Worm (Caenorhabditis elegans) whole organism, young adult: Measurements from ENCODE around the gene W09D10.4.

Experiments used
- B0261.1 ChIP-seq: sonication (generic microtip); optimal IDR thresholded peaks from 2 replicates; lab custom pipeline; 2016; ENCODE audit warnings: mild to moderate bottlenecking, missing genetic modification characterization, moderate library complexity, missing compliant biosample characterization
- B0336.3 ChIP-seq: fragments of 200-800 bp; sonication (Bioruptor generic); IDR thresholded peaks from 2 replicates; pipeline ENCODE4 v1.3.6; 2022; ENCODE audit warnings: missing genetic modification characterization, missing compliant biosample characterization
- C17E4.6 ChIP-seq: fragments of 200-800 bp; sonication (Bioruptor generic); IDR thresholded peaks from 2 replicates; pipeline ENCODE4 v1.3.6; 2022; ENCODE audit warnings: missing genetic modification reagents, missing genetic modification characterization, missing compliant biosample characterization
- D2030.7 ChIP-seq: fragments of 200-800 bp; sonication (Bioruptor generic); IDR thresholded peaks from 2 replicates; pipeline ENCODE4 v1.3.6; 2022; ENCODE audit warnings: missing genetic modification reagents, missing genetic modification characterization, missing compliant biosample characterization
- F10E7.11 ChIP-seq: sonication (generic microtip); optimal IDR thresholded peaks from 2 replicates; lab custom pipeline; 2017; ENCODE audit warnings: mild to moderate bottlenecking, missing genetic modification characterization, moderate library complexity, missing compliant biosample characterization
- F37B4.10 ChIP-seq: fragments of 200-800 bp; sonication (Bioruptor generic); IDR thresholded peaks from 2 replicates; pipeline ENCODE4 v1.3.6; 2022; ENCODE audit warnings: missing genetic modification characterization, missing compliant biosample characterization
- F49E8.2 ChIP-seq: sonication (generic microtip); optimal IDR thresholded peaks from 3 replicates; lab custom pipeline; 2017; ENCODE audit warnings: missing genetic modification characterization, mild to moderate bottlenecking, missing compliant biosample characterization, antibody characterized with exemption, moderate library complexity; ENCODE audit not compliant: insufficient read depth
- F55B11.4 ChIP-seq: sonication (generic microtip); optimal IDR thresholded peaks from 2 replicates; lab custom pipeline; 2016; ENCODE audit warnings: missing compliant biosample characterization, missing genetic modification characterization, borderline replicate concordance; ENCODE audit not compliant: insufficient read depth
- F57A8.1 ChIP-seq: fragments of 200-800 bp; sonication (Bioruptor generic); optimal IDR thresholded peaks from 2 replicates; lab custom pipeline; 2018; ENCODE audit warnings: mild to moderate bottlenecking, missing genetic modification characterization, moderate library complexity, missing compliant biosample characterization
- T26A5.8 ChIP-seq: sonication (generic microtip); optimal IDR thresholded peaks from 2 replicates; lab custom pipeline; 2016; ENCODE audit warnings: missing genetic modification characterization, missing compliant biosample characterization
- Y53G8AR.9 ChIP-seq: fragments of 200-800 bp; sonication (Bioruptor generic); conservative IDR thresholded peaks from 2 replicates; pipeline ENCODE4 v1.3.6; 2022; ENCODE audit warnings: missing genetic modification reagents, missing genetic modification characterization, missing compliant biosample characterization
- Y79H2A.3 ChIP-seq: fragments of 200-800 bp; sonication (Bioruptor generic); conservative IDR thresholded peaks from 2 replicates; pipeline ENCODE4 v1.3.6; 2022; ENCODE audit warnings: missing genetic modification reagents, missing genetic modification characterization, missing compliant biosample characterization
- Y95B8A.8 ChIP-seq: fragments of 200-800 bp; sonication (Bioruptor generic); IDR thresholded peaks from 2 replicates; pipeline ENCODE4 v1.3.6; 2022; ENCODE audit warnings: missing genetic modification reagents, missing genetic modification characterization, missing compliant biosample characterization
- ZK185.1 ChIP-seq: sonication (generic microtip); optimal IDR thresholded peaks from 2 replicates; lab custom pipeline; 2016; ENCODE audit warnings: mild to moderate bottlenecking, missing genetic modification characterization, missing compliant biosample characterization; ENCODE audit not compliant: poor library complexity, severe bottlenecking
- akir-1 ChIP-seq: fragments of 200-800 bp; sonication (Bioruptor generic); optimal IDR thresholded peaks from 2 replicates; lab custom pipeline; 2018; ENCODE audit warnings: mild to moderate bottlenecking, missing genetic modification characterization, moderate library complexity, missing compliant biosample characterization
- aptf-2 ChIP-seq: fragments of 200-800 bp; sonication (Bioruptor generic); conservative IDR thresholded peaks from 2 replicates; pipeline ENCODE4 v1.3.6; 2022; ENCODE audit warnings: missing genetic modification reagents, missing genetic modification characterization, missing compliant biosample characterization
- aptf-3 ChIP-seq: fragments of 200-800 bp; sonication (Bioruptor generic); IDR thresholded peaks from 2 replicates; pipeline ENCODE4 v1.3.6; 2022; ENCODE audit warnings: missing genetic modification characterization, missing compliant biosample characterization
- athp-1 ChIP-seq: sonication (generic microtip); optimal IDR thresholded peaks from 2 replicates; lab custom pipeline; 2017; ENCODE audit warnings: mild to moderate bottlenecking, missing genetic modification characterization, missing compliant biosample characterization
- bed-1 ChIP-seq: fragments of 200-800 bp; sonication (Bioruptor generic); IDR thresholded peaks from 2 replicates; pipeline ENCODE4 v1.3.6; 2022; ENCODE audit warnings: missing genetic modification reagents, missing genetic modification characterization, missing compliant biosample characterization
- ccch-3 ChIP-seq: fragments of 200-800 bp; sonication (Bioruptor generic); optimal IDR thresholded peaks from 2 replicates; lab custom pipeline; 2018; ENCODE audit warnings: mild to moderate bottlenecking, missing genetic modification characterization, missing compliant biosample characterization
- cebp-2 ChIP-seq: fragments of 200-800 bp; sonication (Bioruptor generic); IDR thresholded peaks from 2 replicates; pipeline ENCODE4 v1.3.6; 2022; ENCODE audit warnings: missing genetic modification characterization, missing compliant biosample characterization
- ceh-27 ChIP-seq: fragments of 200-800 bp; sonication (Bioruptor generic); optimal IDR thresholded peaks from 2 replicates; lab custom pipeline; 2018; ENCODE audit warnings: mild to moderate bottlenecking, missing genetic modification characterization, moderate library complexity, missing compliant biosample characterization
- ceh-40 ChIP-seq: fragments of 200-800 bp; sonication (Bioruptor generic); IDR thresholded peaks from 2 replicates; pipeline ENCODE4 v1.3.6; 2022; ENCODE audit warnings: missing genetic modification characterization, missing compliant biosample characterization
- chd-7 ChIP-seq: sonication (generic microtip); optimal IDR thresholded peaks from 2 replicates; lab custom pipeline; 2016; ENCODE audit warnings: mild to moderate bottlenecking, missing genetic modification characterization, moderate library complexity, missing compliant biosample characterization
- die-1 ChIP-seq: sonication (generic microtip); optimal IDR thresholded peaks from 2 replicates; lab custom pipeline; 2016; ENCODE audit warnings: missing genotype, mild to moderate bottlenecking, missing genetic modification characterization, missing compliant biosample characterization
- dox-1 ChIP-seq: fragments of 200-800 bp; sonication (Bioruptor generic); IDR thresholded peaks from 2 replicates; pipeline ENCODE4 v1.3.6; 2022; ENCODE audit warnings: missing genetic modification reagents, missing genetic modification characterization, missing compliant biosample characterization
- efl-1 ChIP-seq: fragments of 150-350 bp; optimal IDR thresholded peaks from 2 replicates; lab custom pipeline; 2014; ENCODE audit warnings: missing biosample characterization, missing genetic modification reagents, missing genetic modification characterization
- fkh-3 ChIP-seq: sonication (generic microtip); optimal IDR thresholded peaks from 2 replicates; lab custom pipeline; 2016; ENCODE audit warnings: mild to moderate bottlenecking, missing genetic modification characterization, missing compliant biosample characterization
- hmg-20 ChIP-seq: fragments of 200-800 bp; sonication (Bioruptor generic); IDR thresholded peaks from 2 replicates; pipeline ENCODE4 v1.3.6; 2022; ENCODE audit warnings: missing genetic modification reagents, missing genetic modification characterization, missing compliant biosample characterization
- hrde-1 ChIP-seq: sonication (generic microtip); optimal IDR thresholded peaks from 2 replicates; lab custom pipeline; 2016; ENCODE audit warnings: missing genetic modification characterization, mild to moderate bottlenecking, missing compliant biosample characterization, moderate library complexity, missing genotype, missing genetic modification reagents, borderline replicate concordance
- lin-26 ChIP-seq: fragments of 200-800 bp; sonication (Bioruptor generic); IDR thresholded peaks from 2 replicates; pipeline ENCODE4 v1.3.6; 2022; ENCODE audit warnings: missing genetic modification reagents, missing genetic modification characterization, missing compliant biosample characterization
- lin-35 ChIP-seq, 3 experiments: fragments of 150-350 bp in 2 of 3; sonication (generic microtip) in 1 of 3; optimal IDR thresholded peaks; 2 replicates each; lab custom pipeline; 2014 to 2018; ENCODE audit warnings: missing biosample characterization in 3 of 3, missing genetic modification characterization in 3 of 3, missing genetic modification reagents in 3 of 3
- lin-40 ChIP-seq: sonication (generic microtip); optimal IDR thresholded peaks from 2 replicates; lab custom pipeline; 2016; ENCODE audit warnings: missing genetic modification characterization, mild to moderate bottlenecking, missing compliant biosample characterization, missing genotype, missing genetic modification reagents
- lin-54 ChIP-seq: fragments of 200-800 bp; sonication (Bioruptor generic); optimal IDR thresholded peaks from 2 replicates; lab custom pipeline; 2018; ENCODE audit warnings: mild to moderate bottlenecking, missing genetic modification characterization, missing compliant biosample characterization
- lir-1 ChIP-seq: fragments of 200-800 bp; sonication (Bioruptor generic); conservative IDR thresholded peaks from 2 replicates; pipeline ENCODE4 v1.3.6; 2022; ENCODE audit warnings: missing genetic modification reagents, missing genetic modification characterization, missing compliant biosample characterization
- lsl-1 ChIP-seq: fragments of 200-800 bp; sonication (Bioruptor generic); optimal IDR thresholded peaks from 2 replicates; lab custom pipeline; 2018; ENCODE audit warnings: mild to moderate bottlenecking, missing genetic modification characterization, moderate library complexity, missing compliant biosample characterization
- madf-10 ChIP-seq: sonication (generic microtip); optimal IDR thresholded peaks from 2 replicates; lab custom pipeline; 2016; ENCODE audit warnings: mild to moderate bottlenecking, missing genetic modification characterization, missing compliant biosample characterization
- madf-8 ChIP-seq: fragments of 200-800 bp; sonication (Bioruptor generic); conservative IDR thresholded peaks from 2 replicates; pipeline ENCODE4 v1.3.6; 2022; ENCODE audit warnings: missing genetic modification reagents, missing genetic modification characterization, missing compliant biosample characterization
- nfya-1 ChIP-seq: sonication (generic microtip); optimal IDR thresholded peaks from 2 replicates; lab custom pipeline; 2017; ENCODE audit warnings: antibody characterized with exemption, missing compliant biosample characterization, missing genetic modification characterization, borderline replicate concordance; ENCODE audit not compliant: insufficient read depth
- nhr-179 ChIP-seq: sonication (generic microtip); optimal IDR thresholded peaks from 2 replicates; lab custom pipeline; 2016; ENCODE audit warnings: mild to moderate bottlenecking, missing genetic modification characterization, missing compliant biosample characterization
- nhr-80 ChIP-seq: sonication (generic microtip); optimal IDR thresholded peaks from 2 replicates; lab custom pipeline; 2016; ENCODE audit warnings: missing genetic modification characterization, missing compliant biosample characterization
- pha-4 ChIP-seq: fragments of 150-350 bp; sonication (generic microtip); optimal IDR thresholded peaks from 2 replicates; lab custom pipeline; 2014; ENCODE audit warnings: missing biosample characterization, missing genetic modification reagents, missing genetic modification characterization
- sea-2 ChIP-seq: fragments of 200-800 bp; sonication (Bioruptor generic); IDR thresholded peaks from 2 replicates; pipeline ENCODE4 v1.3.6; 2022; ENCODE audit warnings: missing genetic modification characterization, missing compliant biosample characterization
- snpc-1.1 ChIP-seq: sonication (generic microtip); optimal IDR thresholded peaks from 2 replicates; lab custom pipeline; 2017; ENCODE audit warnings: missing genetic modification characterization, mild to moderate bottlenecking, missing compliant biosample characterization, antibody characterized with exemption, moderate library complexity, missing genotype, missing genetic modification reagents; ENCODE audit not compliant: insufficient read depth
- unc-130 ChIP-seq: sonication (generic microtip); optimal IDR thresholded peaks from 2 replicates; lab custom pipeline; 2016; ENCODE audit warnings: missing genetic modification reagents, missing genetic modification characterization, missing compliant biosample characterization

W09D10.4 gene

ce11 chrIII:10747620-10748479 lies 31.9 kb upstream of the W09D10.4 start, which contains the start of the genes ran-1 and dkc-1 (continued):
- TF ChIP-seq T26A5.8 (tag; lab: Kevin White, UChicago) (no peak), die-1 (no peak), D2030.7 (GFP tag; lab: Robert Waterston, UW) (peak; percentile 95), F10E7.11 (tag; lab: Kevin White, UChicago) (no peak), lsl-1 (peak; percentile 80), F57A8.1 (GFP tag; lab: Kevin White, UChicago) (no peak), aptf-2 (GFP tag; lab: Robert Waterston, UW) (0 out of 2 replicates have a peak, but pooled peaks have one; percentile 60), F49E8.2 (peak; percentile 84), nhr-80 (tag; lab: Kevin White, UChicago) (peak; percentile 24), B0336.3 (GFP tag; lab: Robert Waterston, UW) (peak; percentile 90), unc-130 (GFP tag; lab: Kevin White, UChicago) (peak; percentile 81), madf-8 (GFP tag; lab: Robert Waterston, UW) (peak; percentile 94), lin-40 (tag; lab: Kevin White, UChicago) (peak; percentile 51), nhr-179 (tag; lab: Kevin White, UChicago) (no peak), akir-1 (GFP tag; lab: Kevin White, UChicago) (no peak), Y53G8AR.9 (GFP tag; lab: Robert Waterston, UW) (peak; percentile 84), aptf-3 (GFP tag; lab: Robert Waterston, UW) (0 out of 2 replicates have a peak, but pooled peaks have one; percentile 21), hmg-20 (no peak), efl-1 (peak; percentile 98)

ce11 chrIII:10746406-10746807 lies 30.4 kb upstream of the W09D10.4 start:
- TF ChIP-seq pha-4 (tag; lab: Kevin White, UChicago) (no peak), ceh-27 (peak; percentile 14), C17E4.6 (GFP tag; lab: Robert Waterston, UW) (peak; percentile 74), madf-10 (tag; lab: Kevin White, UChicago) (no peak), aptf-3 (GFP tag; lab: Robert Waterston, UW) (no peak), F10E7.11 (tag; lab: Kevin White, UChicago) (peak; percentile 77), lir-1 (GFP tag; lab: Robert Waterston, UW) (no peak), bed-1 (no peak), snpc-1.1 (tag; lab: Kevin White, UChicago) (peak; percentile 62), F55B11.4 (tag; lab: Kevin White, UChicago) (no peak), dox-1 (GFP tag; lab: Robert Waterston, UW) (peak; percentile 38; the same call in 1 of the 2 replicates), ceh-40 (GFP tag; lab: Robert Waterston, UW) (peak; percentile 70; the same call in 1 of the 2 replicates), Y95B8A.8 (GFP tag; lab: Robert Waterston, UW) (peak; percentile 88), lin-26 (GFP tag; lab: Robert Waterston, UW) (peak; percentile 87), fkh-3 (tag; lab: Kevin White, UChicago) (no peak), Y79H2A.3 (GFP tag; lab: Robert Waterston, UW) (peak; percentile 94), chd-7 (tag; lab: Kevin White, UChicago) (peak; percentile 61), ZK185.1 (tag; lab: Kevin White, UChicago) (no peak), nfya-1 (tag; lab: Kevin White, UChicago) (no peak), cebp-2 (GFP tag; lab: Robert Waterston, UW) (0 out of 2 replicates have a peak, but pooled peaks have one; percentile 49), B0261.1 (tag; lab: Kevin White, UChicago) (no peak), ccch-3 (GFP tag; lab: Kevin White, UChicago) (no peak), lin-54 (peak; percentile 76), athp-1 (peak; percentile 85), lin-35 (GFP tag; optimal IDR thresholded peaks at IDR 0.05; lab: Kevin White, UChicago) (peak in 2 of 3 experiments; percentile 7 to 38), sea-2 (GFP tag; lab: Robert Waterston, UW) (no peak), F37B4.10 (GFP tag; lab: Robert Waterston, UW) (0 out of 2 replicates have a peak, but pooled peaks have one; percentile 11), hrde-1 (tag; lab: Kevin White, UChicago) (peak; percentile 98)
